Fruit fly (Drosophila melanogaster): Measurements from ENCODE around the gene ERR.

Gene ERR

dm6 chr3L:8197779-8198279 lies 11.4 kb upstream of the ERR start, which contains the start of the genes UbcE2M and Dhps (continued):
- TF ChIP-seq crc (GFP tag; optimal IDR thresholded peaks at IDR 0.05), result no peak
- no peak for TF ChIP-seq gem (tag; optimal IDR thresholded peaks at IDR 0.05)
- peak; percentile 87 for TF ChIP-seq CG3847 (GFP tag; IDR thresholded peaks at IDR 0.05)
- peak; percentile 94 for TF ChIP-seq Ets65A (GFP tag)
- peak; percentile 67 for TF ChIP-seq Sry-δ (GFP tag; optimal IDR thresholded peaks at IDR 0.05)
- no peak for TF ChIP-seq pfk (GFP tag; optimal IDR thresholded peaks at IDR 0.05)
- no peak for TF ChIP-seq Stat92E (GFP tag; optimal IDR thresholded peaks at IDR 0.05)
- TF ChIP-seq sc (optimal IDR thresholded peaks at IDR 0.05), result no peak
- TF ChIP-seq sc (GFP tag; optimal IDR thresholded peaks at IDR 0.05), result peak; percentile 57
- no peak for TF ChIP-seq gt (GFP tag; IDR thresholded peaks at IDR 0.05)
- TF ChIP-seq zen (tag; optimal IDR thresholded peaks at IDR 0.05), result peak; percentile 79
- TF ChIP-seq her (GFP tag; optimal IDR thresholded peaks at IDR 0.05), result no peak
- peak in 1 of 2 experiments; percentile 29 for TF ChIP-seq chif (GFP tag; optimal IDR thresholded peaks at IDR 0.05)
- TF ChIP-seq CG43689 (GFP tag; IDR thresholded peaks at IDR 0.05), result no peak
- peak; percentile 85 for TF ChIP-seq CG13775 (GFP tag; optimal IDR thresholded peaks at IDR 0.05)
- peak; percentile 85 for TF ChIP-seq ind (GFP tag; optimal IDR thresholded peaks at IDR 0.05)
- no peak for TF ChIP-seq gce (GFP tag; IDR thresholded peaks at IDR 0.05)
- no peak for TF ChIP-seq z (GFP tag; IDR thresholded peaks at IDR 0.05)
- peak; percentile 85 for TF ChIP-seq CG14710 (tag; optimal IDR thresholded peaks at IDR 0.05)
- TF ChIP-seq unc-4 (GFP tag; IDR thresholded peaks at IDR 0.05; ENCODE audit: partially characterized antibody), result peak; percentile 68
- TF ChIP-seq CG8388 (GFP tag; optimal IDR thresholded peaks at IDR 0.05), result peak; percentile 66
- TF ChIP-seq CG12769 (tag; optimal IDR thresholded peaks at IDR 0.05), result no peak
- TF ChIP-seq Awh (GFP tag; IDR thresholded peaks at IDR 0.05), result no peak
- peak; percentile 46 for TF ChIP-seq BtbVII (GFP tag; optimal IDR thresholded peaks at IDR 0.05)
- TF ChIP-seq CG4328 (GFP tag; optimal IDR thresholded peaks at IDR 0.05), result peak; percentile 78
- TF ChIP-seq croc (GFP tag; conservative IDR thresholded peaks at IDR 0.05), result peak; percentile 57
- TF ChIP-seq CG12219 (GFP tag; optimal IDR thresholded peaks at IDR 0.05), result no peak
- TF ChIP-seq salm (tag; optimal IDR thresholded peaks at IDR 0.05), result no peak
- TF ChIP-seq Hsf (GFP tag; optimal IDR thresholded peaks at IDR 0.05), result peak; percentile 49
- TF ChIP-seq h (optimal IDR thresholded peaks at IDR 0.05), result no peak
- peak; percentile 70 for TF ChIP-seq CG12155 (GFP tag; optimal IDR thresholded peaks at IDR 0.05)
- TF ChIP-seq CG14860 (GFP tag; IDR thresholded peaks at IDR 0.05; ENCODE audit: partially characterized antibody), result peak; percentile 57
- TF ChIP-seq CG1603 (tag; optimal IDR thresholded peaks at IDR 0.05), result no peak
- no peak for TF ChIP-seq Nf-YA (GFP tag; IDR thresholded peaks at IDR 0.05)
- TF ChIP-seq chm (GFP tag; IDR thresholded peaks at IDR 0.05), result peak; percentile 6; the same call in 1 of the 2 replicates
- TF ChIP-seq usp (GFP tag; optimal IDR thresholded peaks at IDR 0.05), result no peak
- no peak for TF ChIP-seq Blimp-1 (GFP tag; optimal IDR thresholded peaks at IDR 0.05)
- no peak for TF ChIP-seq CG17612 (GFP tag; IDR thresholded peaks at IDR 0.05)
- TF ChIP-seq seq (GFP tag; IDR thresholded peaks at IDR 0.05), result 0 out of 2 replicates have a peak, but pooled peaks have one; percentile 26
- no peak for TF ChIP-seq NK7.1 (GFP tag; optimal IDR thresholded peaks at IDR 0.05)
- TF ChIP-seq Aef1 (GFP tag; IDR thresholded peaks at IDR 0.05), result no peak; the same call in 1 of the 3 replicates
- no peak for TF ChIP-seq Nf-YC (tag; optimal IDR thresholded peaks at IDR 0.05)
- no peak for TF ChIP-seq gfzf (GFP tag; optimal IDR thresholded peaks at IDR 0.05)
- no peak for TF ChIP-seq Trl (optimal IDR thresholded peaks at IDR 0.05)
- TF ChIP-seq Trl (GFP tag; optimal IDR thresholded peaks at IDR 0.05), result peak; percentile 31
- TF ChIP-seq fu2 (GFP tag; optimal IDR thresholded peaks at IDR 0.05), result peak; percentile 64
- no peak for TF ChIP-seq CG6813 (GFP tag; optimal IDR thresholded peaks at IDR 0.05)
- TF ChIP-seq wek (GFP tag; optimal IDR thresholded peaks at IDR 0.05), result no peak
- peak; percentile 10 for TF ChIP-seq tx (GFP tag; optimal IDR thresholded peaks at IDR 0.05)
- TF ChIP-seq nerfin-1 (tag; optimal IDR thresholded peaks at IDR 0.05), result no peak
- no peak for TF ChIP-seq CG10565 (GFP tag; optimal IDR thresholded peaks at IDR 0.05)
- peak; percentile 53 for TF ChIP-seq nerfin-2 (GFP tag; IDR thresholded peaks at IDR 0.05; ENCODE audit: partially characterized antibody)

Measured in whole organism, embryonic.